Worm (Caenorhabditis elegans) whole organism, mixed stage, embryonic: ENCODE data around the gene C25E10.4.

Experiments
- lin-13 ChIP-seq: fragments of 150-350 bp; optimal IDR thresholded peaks from 2 replicates; lab custom pipeline; 2014; ENCODE audit warnings: missing biosample characterization, missing genetic modification characterization
- mep-1 ChIP-seq: fragments of 150-350 bp; optimal IDR thresholded peaks from 2 replicates; lab custom pipeline; 2017; ENCODE audit warnings: missing biosample characterization, missing genetic modification reagents, missing genetic modification characterization, inconsistent platforms
- mls-2 ChIP-seq: sonication (generic microtip); optimal IDR thresholded peaks from 2 replicates; lab custom pipeline; 2016; ENCODE audit warnings: mild to moderate bottlenecking, missing genetic modification characterization, moderate library complexity, missing compliant biosample characterization
- pha-4 ChIP-seq: fragments of 150-350 bp; optimal IDR thresholded peaks from 2 replicates; lab custom pipeline; 2018; ENCODE audit warnings: missing biosample characterization, missing genetic modification reagents, missing genetic modification characterization
- sem-2 ChIP-seq: fragments of 200-800 bp; sonication (Bioruptor generic); optimal IDR thresholded peaks from 2 replicates; lab custom pipeline; 2018; ENCODE audit warnings: mild to moderate bottlenecking, missing genetic modification characterization, missing compliant biosample characterization
- tbx-8 ChIP-seq: fragments of 200-800 bp; sonication (Bioruptor generic); optimal IDR thresholded peaks from 2 replicates; lab custom pipeline; 2018; ENCODE audit warnings: mild to moderate bottlenecking, missing genetic modification characterization, moderate library complexity, missing compliant biosample characterization
- ztf-11 ChIP-seq: fragments of 150-350 bp; optimal IDR thresholded peaks from 2 replicates; lab custom pipeline; 2014; ENCODE audit warnings: missing biosample characterization, missing genetic modification characterization

DNA sequence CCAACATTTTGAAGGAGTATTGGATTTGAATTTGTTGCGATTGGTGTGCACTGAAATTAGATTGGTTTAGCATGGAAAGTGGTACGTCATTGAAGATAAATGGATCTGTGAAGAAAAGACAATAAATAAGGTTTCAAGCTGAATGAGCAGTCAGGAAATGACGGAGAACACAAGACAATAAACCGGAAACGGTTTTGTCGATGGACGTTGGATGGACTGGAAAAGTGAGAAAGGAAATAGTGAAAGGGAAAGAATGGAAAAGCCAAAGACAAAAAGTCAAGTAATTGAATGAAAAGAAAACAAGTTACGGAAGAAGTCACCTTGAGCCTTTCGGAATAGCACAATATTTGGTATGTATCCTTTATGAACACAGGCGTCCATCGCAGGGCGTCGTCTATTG lies 42.9 kb downstream of the C25E10.4 start, which contains the start of gene T27E4.7:
- TF ChIP-seq ztf-11 (tag; lab: Kevin White, UChicago): no peak
- TF ChIP-seq mep-1: no peak
- TF ChIP-seq tbx-8 (GFP tag; lab: Kevin White, UChicago): no peak
- TF ChIP-seq sem-2 (GFP tag; lab: Kevin White, UChicago): no peak
- TF ChIP-seq lin-13 (tag; lab: Kevin White, UChicago): no peak
- TF ChIP-seq mls-2: no peak
- no peak for TF ChIP-seq pha-4
